Fruit fly (Drosophila melanogaster) whole organism, embryonic: ENCODE measurements around the gene CG9288.

Experiments used
- Atf-2 ChIP-seq: fragments of 200-800 bp; sonication (Bioruptor generic); optimal IDR thresholded peaks from 2 replicates; lab custom pipeline; 2016; ENCODE audit warnings: missing biosample characterization, missing genetic modification characterization
- CG12219 ChIP-seq: fragments of 200-800 bp; sonication (Bioruptor generic); optimal IDR thresholded peaks from 3 replicates; lab custom pipeline; 2018; ENCODE audit warnings: missing biosample characterization, mild to moderate bottlenecking, missing genetic modification characterization
- CG1233 ChIP-seq: fragments of 200-800 bp; sonication (Bioruptor generic); optimal IDR thresholded peaks from 4 replicates; lab custom pipeline; 2018; ENCODE audit warnings: missing biosample characterization, mild to moderate bottlenecking, missing genetic modification characterization
- CG13287 ChIP-seq: fragments of 200-800 bp; sonication (Bioruptor generic); IDR thresholded peaks from 2 replicates; pipeline ENCODE4 v1.3.6; 2022; ENCODE audit warnings: missing biosample characterization, missing genetic modification characterization; ENCODE audit not compliant: partially characterized antibody
- CG13296 ChIP-seq: fragments of 200-800 bp; sonication (Bioruptor generic); optimal IDR thresholded peaks from 3 replicates; lab custom pipeline; 2018; ENCODE audit warnings: missing biosample characterization, mild to moderate bottlenecking, missing genetic modification characterization
- CG14667 ChIP-seq: fragments of 200-800 bp; sonication (Bioruptor generic); IDR thresholded peaks from 2 replicates; pipeline ENCODE4 v1.3.6; 2022; ENCODE audit warnings: missing biosample characterization, missing genetic modification characterization
- CG17186 ChIP-seq: fragments of 200-800 bp; sonication (Bioruptor generic); optimal IDR thresholded peaks from 3 replicates; lab custom pipeline; 2017; ENCODE audit warnings: missing biosample characterization, missing genetic modification reagents, missing genetic modification characterization
- CG17328 ChIP-seq: fragments of 200-800 bp; sonication (Bioruptor generic); IDR thresholded peaks from 2 replicates; pipeline ENCODE4 v1.3.6; 2022; ENCODE audit warnings: missing biosample characterization, missing genetic modification characterization
- CG18476 ChIP-seq: fragments of 200-800 bp; sonication (Bioruptor generic); optimal IDR thresholded peaks from 2 replicates; lab custom pipeline; 2016; ENCODE audit warnings: missing biosample characterization, mild to moderate bottlenecking, missing genetic modification characterization
- CG18599 ChIP-seq: fragments of 200-800 bp; sonication (Bioruptor generic); optimal IDR thresholded peaks from 3 replicates; lab custom pipeline; 2017; ENCODE audit warnings: missing biosample characterization, missing genetic modification characterization, mild to moderate bottlenecking, moderate library complexity, missing genetic modification reagents
- CG18764 ChIP-seq: fragments of 200-800 bp; sonication (Bioruptor generic); optimal IDR thresholded peaks from 3 replicates; lab custom pipeline; 2016; ENCODE audit warnings: missing biosample characterization, missing genetic modification characterization
- CG32532 ChIP-seq: fragments of 200-800 bp; sonication (Bioruptor generic); IDR thresholded peaks from 2 replicates; pipeline ENCODE4 v1.3.6; 2022; ENCODE audit warnings: missing biosample characterization, missing genetic modification characterization
- CG4404 ChIP-seq: fragments of 200-800 bp; sonication (Bioruptor generic); IDR thresholded peaks from 2 replicates; pipeline ENCODE4 v1.3.6; 2022; ENCODE audit warnings: missing biosample characterization, missing genetic modification characterization
- CG4707 ChIP-seq: fragments of 200-800 bp; sonication (Bioruptor generic); optimal IDR thresholded peaks from 2 replicates; lab custom pipeline; 2018; ENCODE audit warnings: missing biosample characterization, mild to moderate bottlenecking, missing genetic modification characterization, moderate library complexity
- CG6683 ChIP-seq: fragments of 200-800 bp; sonication (Bioruptor generic); optimal IDR thresholded peaks from 2 replicates; lab custom pipeline; 2017; ENCODE audit warnings: missing biosample characterization, mild to moderate bottlenecking, missing genetic modification characterization, missing genetic modification reagents
- CG7745 ChIP-seq: fragments of 200-800 bp; sonication (Bioruptor generic); optimal IDR thresholded peaks from 2 replicates; lab custom pipeline; 2018; ENCODE audit warnings: missing biosample characterization, mild to moderate bottlenecking, missing genetic modification characterization, moderate library complexity
- CG9932 ChIP-seq: fragments of 200-800 bp; sonication (Bioruptor generic); IDR thresholded peaks from 2 replicates; pipeline ENCODE4 v1.3.6; 2022; ENCODE audit warnings: missing biosample characterization, missing genetic modification characterization
- Dad ChIP-seq: fragments of 200-800 bp; sonication (Bioruptor generic); optimal IDR thresholded peaks from 3 replicates; lab custom pipeline; 2016; ENCODE audit warnings: missing biosample characterization, missing genetic modification characterization
- Fer3 ChIP-seq: fragments of 200-800 bp; sonication (Bioruptor generic); optimal IDR thresholded peaks from 2 replicates; lab custom pipeline; 2018; ENCODE audit warnings: missing biosample characterization, mild to moderate bottlenecking, missing genetic modification characterization, moderate library complexity
- H15 ChIP-seq: fragments of 200-800 bp; sonication (Bioruptor generic); IDR thresholded peaks from 3 replicates; pipeline ENCODE4 v1.3.6; 2022; ENCODE audit warnings: missing biosample characterization, missing genetic modification characterization
- Hsf ChIP-seq: fragments of 200-800 bp; sonication (Bioruptor generic); optimal IDR thresholded peaks from 3 replicates; lab custom pipeline; 2016; ENCODE audit warnings: missing biosample characterization, missing genetic modification characterization
- MTF-1 ChIP-seq: fragments of 200-800 bp; sonication (Bioruptor generic); optimal IDR thresholded peaks from 2 replicates; lab custom pipeline; 2018; ENCODE audit warnings: missing biosample characterization, mild to moderate bottlenecking, missing genetic modification characterization, borderline replicate concordance
- Med ChIP-seq: fragments of 200-800 bp; sonication (Bioruptor generic); peaks from one replicate; lab custom pipeline; 2016; ENCODE audit warnings: missing biosample characterization, missing genetic modification characterization, mild to moderate bottlenecking, inconsistent platforms, moderate library complexity
- NFAT ChIP-seq: fragments of 200-800 bp; sonication (Bioruptor generic); IDR thresholded peaks from 2 replicates; pipeline ENCODE4 v1.3.6; 2022; ENCODE audit warnings: missing biosample characterization, missing genetic modification characterization
- Neu2 ChIP-seq: fragments of 200-800 bp; sonication (Bioruptor generic); optimal IDR thresholded peaks from 3 replicates; lab custom pipeline; 2016; ENCODE audit warnings: missing biosample characterization, missing genetic modification characterization, borderline replicate concordance
- Oli ChIP-seq: fragments of 200-800 bp; sonication (Bioruptor generic); optimal IDR thresholded peaks from 2 replicates; lab custom pipeline; 2018; ENCODE audit warnings: missing biosample characterization, mild to moderate bottlenecking, missing genetic modification characterization, moderate library complexity
- Scr ChIP-seq: fragments of 200-800 bp; sonication (Bioruptor generic); IDR thresholded peaks from 2 replicates; pipeline ENCODE4 v1.3.6; 2022; ENCODE audit warnings: missing biosample characterization, missing genetic modification characterization; ENCODE audit not compliant: partially characterized antibody
- Sry-β ChIP-seq: fragments of 200-800 bp; sonication (Bioruptor generic); optimal IDR thresholded peaks from 2 replicates; lab custom pipeline; 2018; ENCODE audit warnings: missing biosample characterization, mild to moderate bottlenecking, missing genetic modification characterization, moderate library complexity
- Stat92E ChIP-seq, 3 experiments: fragments of >200 bp in 2 of 3; fragments of 200-800 bp in 1 of 3; sonication (Bioruptor generic) in 1 of 3; optimal IDR thresholded peaks; 2 replicates each; lab custom pipeline; 2017 to 2019; ENCODE audit warnings: missing biosample characterization in 3 of 3, missing genetic modification characterization in 3 of 3, mild to moderate bottlenecking in 1 of 3, moderate library complexity in 1 of 3
- Xbp1 ChIP-seq: fragments of 200-800 bp; sonication (Bioruptor generic); optimal IDR thresholded peaks from 3 replicates; lab custom pipeline; 2016; ENCODE audit warnings: missing biosample characterization, mild to moderate bottlenecking, missing genetic modification characterization
- ab ChIP-seq: fragments of 200-800 bp; sonication (Bioruptor generic); optimal IDR thresholded peaks from 2 replicates; lab custom pipeline; 2016; ENCODE audit warnings: missing biosample characterization, missing genetic modification characterization
- abd-A ChIP-seq: fragments of 200-800 bp; sonication (Bioruptor generic); optimal IDR thresholded peaks from 3 replicates; lab custom pipeline; 2019; ENCODE audit warnings: missing biosample characterization, mild to moderate bottlenecking, missing genetic modification characterization, moderate library complexity
- ato ChIP-seq: fragments of 200-800 bp; sonication (Bioruptor generic); IDR thresholded peaks from 2 replicates; pipeline ENCODE4 v1.3.6; 2022; ENCODE audit warnings: missing biosample characterization, missing genetic modification characterization; ENCODE audit not compliant: partially characterized antibody
- dan ChIP-seq: fragments of 200-800 bp; sonication (Bioruptor generic); IDR thresholded peaks from 2 replicates; pipeline ENCODE4 v1.3.6; 2022; ENCODE audit warnings: missing biosample characterization, missing genetic modification characterization
- dimm ChIP-seq: fragments of 200-800 bp; sonication (Bioruptor generic); IDR thresholded peaks from 2 replicates; pipeline ENCODE4 v1.3.6; 2022; ENCODE audit warnings: missing biosample characterization, missing genetic modification characterization
- dysf ChIP-seq: fragments of 200-800 bp; sonication (Bioruptor generic); IDR thresholded peaks from 3 replicates; pipeline ENCODE4 v1.3.6; 2022; ENCODE audit warnings: missing biosample characterization, missing genetic modification characterization
- hb ChIP-seq: fragments of 200-800 bp; sonication (Bioruptor generic); IDR thresholded peaks from 3 replicates; pipeline ENCODE4 v1.3.6; 2022; ENCODE audit warnings: missing biosample characterization, missing genetic modification characterization; ENCODE audit not compliant: partially characterized antibody
- hbn ChIP-seq: fragments of 200-800 bp; sonication (Bioruptor generic); IDR thresholded peaks from 2 replicates; pipeline ENCODE4 v1.3.6; 2022; ENCODE audit warnings: missing biosample characterization, missing genetic modification characterization; ENCODE audit not compliant: partially characterized antibody
- maf-S ChIP-seq: fragments of 200-800 bp; sonication (Bioruptor generic); optimal IDR thresholded peaks from 2 replicates; lab custom pipeline; 2016; ENCODE audit warnings: missing biosample characterization, missing genetic modification characterization
- peb ChIP-seq: fragments of 200-800 bp; sonication (Bioruptor generic); IDR thresholded peaks from 2 replicates; pipeline ENCODE4 v1.3.6; 2022; ENCODE audit warnings: missing biosample characterization, missing genetic modification characterization
- psq ChIP-seq: fragments of 200-800 bp; sonication (Bioruptor generic); optimal IDR thresholded peaks from 2 replicates; lab custom pipeline; 2017; ENCODE audit warnings: missing biosample characterization, missing genetic modification characterization
- sc ChIP-seq, 3 experiments: fragments of >200 bp in 2 of 3; fragments of 200-800 bp in 1 of 3; sonication (Bioruptor generic) in 1 of 3; optimal IDR thresholded peaks; 2 replicates in 2 of 3; 3 replicates in 1 of 3; lab custom pipeline; 2017; ENCODE audit warnings: mild to moderate bottlenecking in 1 of 3, missing biosample characterization in 1 of 3, missing genetic modification characterization in 1 of 3, missing genetic modification reagents in 1 of 3
- ssp ChIP-seq: fragments of 200-800 bp; sonication (Bioruptor generic); IDR thresholded peaks from 2 replicates; pipeline ENCODE4 v1.3.6; 2022; ENCODE audit warnings: missing biosample characterization, missing genetic modification characterization
- zfh1 ChIP-seq: fragments of 200-800 bp; sonication (Bioruptor generic); IDR thresholded peaks from 3 replicates; pipeline ENCODE4 v1.3.6; 2022; ENCODE audit warnings: missing biosample characterization, missing genetic modification characterization

The CG9288 gene

DNA sequence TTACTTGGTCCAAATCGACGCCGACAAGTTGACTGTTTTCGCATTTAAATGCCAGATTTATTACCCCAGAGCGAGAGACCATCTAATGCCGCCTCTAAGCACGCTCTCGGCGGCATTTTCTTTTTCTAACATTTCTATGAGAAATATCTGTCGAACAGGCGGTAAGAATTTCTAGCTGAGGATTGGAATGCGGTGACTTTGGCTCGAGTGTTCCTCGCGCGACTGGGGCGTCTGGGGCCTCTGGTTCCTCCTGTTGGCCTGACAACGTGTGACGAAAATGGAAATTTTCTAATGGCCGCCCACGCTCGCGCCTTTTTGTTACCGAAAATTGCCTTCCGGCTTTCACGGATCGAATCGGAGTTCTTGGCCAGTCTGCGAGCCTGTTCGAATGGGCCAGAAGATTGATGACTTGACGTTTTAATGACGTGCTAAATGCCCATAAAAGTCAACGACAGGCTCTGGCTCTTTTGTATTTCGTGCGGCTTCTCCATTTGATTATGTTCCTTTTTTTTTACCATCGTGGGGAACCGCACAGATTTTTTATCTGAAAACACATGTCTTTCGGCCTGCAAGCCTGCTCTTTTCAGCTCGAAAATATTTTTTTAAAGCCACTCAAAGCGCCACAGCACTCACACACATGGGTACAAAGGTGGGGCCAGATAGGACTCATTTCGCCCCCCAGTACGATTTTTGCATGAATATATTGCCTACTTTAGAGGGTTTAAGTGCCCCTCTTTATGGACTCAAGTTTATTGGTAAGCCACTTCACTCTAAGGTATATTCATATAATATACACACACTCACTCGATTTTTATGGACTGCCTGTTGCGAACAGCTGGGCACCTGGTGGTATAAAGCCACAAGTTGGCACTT is 22.0 kb downstream of the CG9288 start (continued):
- TF ChIP-seq CG17186 (GFP tag; lab: Kevin White, UChicago), result no peak

DNA sequence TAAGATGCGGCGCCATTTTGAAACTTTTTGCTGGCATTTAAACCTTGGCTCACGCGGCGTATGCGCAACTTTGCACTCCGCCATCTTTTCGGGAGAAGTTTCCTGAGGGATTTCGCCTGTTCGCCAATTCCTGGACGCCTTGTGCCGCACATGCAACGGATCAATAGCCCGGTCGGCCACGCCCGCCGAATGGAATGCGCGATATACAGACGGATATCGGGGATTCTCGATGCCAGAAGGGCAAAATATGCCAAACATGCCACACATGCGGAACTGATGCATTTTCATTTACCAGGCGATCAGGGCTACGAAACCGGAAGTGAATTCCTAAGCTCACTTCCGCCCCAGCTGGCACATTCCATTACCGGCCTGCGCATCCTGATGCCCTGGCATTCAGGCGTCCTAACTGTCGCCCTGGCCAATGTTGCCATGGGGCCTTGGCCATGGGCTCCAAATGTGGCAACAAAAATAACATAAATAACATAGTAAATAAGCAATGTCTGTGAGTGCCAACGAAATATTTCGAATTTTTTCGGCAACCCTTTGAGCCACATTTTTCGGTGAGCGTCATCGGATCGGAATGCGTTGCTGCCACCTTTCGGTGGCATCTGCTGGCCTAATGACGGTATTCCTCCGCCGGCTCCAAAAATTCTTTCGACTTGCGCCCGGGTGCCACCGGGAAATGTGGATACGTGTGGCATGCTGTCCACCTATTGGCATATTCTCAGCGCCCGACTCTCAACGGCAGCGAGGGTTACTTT is 22.8 kb downstream of the CG9288 start:
- TF ChIP-seq hb (no peak), Hsf (GFP tag; lab: Kevin White, UChicago) (no peak), psq (GFP tag; lab: Kevin White, UChicago) (no peak), Atf-2 (GFP tag; lab: Kevin White, UChicago) (no peak), dysf (GFP tag; lab: Robert Waterston, UW) (no peak), CG32532 (GFP tag; lab: Robert Waterston, UW) (no peak), abd-A (peak; percentile 64), CG17186 (GFP tag; lab: Kevin White, UChicago) (no peak), zfh1 (GFP tag; lab: Robert Waterston, UW) (no peak), Scr (GFP tag; lab: Robert Waterston, UW) (0 out of 2 replicates have a peak, but pooled peaks have one; percentile 21), dimm (GFP tag; lab: Robert Waterston, UW) (no peak), CG9932 (GFP tag; lab: Robert Waterston, UW) (no peak), MTF-1 (GFP tag; lab: Kevin White, UChicago) (no peak), Sry-β (GFP tag; lab: Kevin White, UChicago) (no peak), CG6683 (no peak), hbn (no peak), CG13287 (GFP tag; lab: Robert Waterston, UW) (no peak; the same call in 1 of the 2 replicates), CG14667 (GFP tag; lab: Robert Waterston, UW) (no peak), maf-S (GFP tag; lab: Kevin White, UChicago) (no peak), ab (GFP tag; lab: Kevin White, UChicago) (no peak), CG18599 (peak; percentile 49), NFAT (GFP tag; lab: Robert Waterston, UW) (no peak; the same call in 1 of the 2 replicates), Med (GFP tag; lab: Kevin White, UChicago) (no peak), Fer3 (no peak), dan (GFP tag; lab: Robert Waterston, UW) (no peak), CG17328 (GFP tag; lab: Robert Waterston, UW) (no peak), CG7745 (tag; lab: Kevin White, UChicago) (no peak), CG18476 (no peak), peb (no peak), Oli (no peak), CG4707 (GFP tag; lab: Kevin White, UChicago) (no peak), CG13296 (GFP tag; lab: Kevin White, UChicago) (peak; percentile 65), CG18764 (no peak), Stat92E (GFP tag; optimal IDR thresholded peaks at IDR 0.05; lab: Kevin White, UChicago) (no peak), H15 (GFP tag; lab: Robert Waterston, UW) (no peak), CG12219 (GFP tag; lab: Kevin White, UChicago) (no peak), Dad (no peak), sc (optimal IDR thresholded peaks at IDR 0.05; lab: Kevin White, UChicago) (no peak), sc (GFP tag; optimal IDR thresholded peaks at IDR 0.05; lab: Kevin White, UChicago) (no peak), ato (GFP tag; lab: Robert Waterston, UW) (no peak), ssp (GFP tag; lab: Robert Waterston, UW) (no peak), Xbp1 (GFP tag; lab: Kevin White, UChicago) (no peak), CG1233 (GFP tag; lab: Kevin White, UChicago) (no peak), Neu2 (GFP tag; lab: Kevin White, UChicago) (no peak), CG4404 (no peak)
